Fruit fly (Drosophila melanogaster): Measurements from ENCODE around the gene CG14137.

DNA sequence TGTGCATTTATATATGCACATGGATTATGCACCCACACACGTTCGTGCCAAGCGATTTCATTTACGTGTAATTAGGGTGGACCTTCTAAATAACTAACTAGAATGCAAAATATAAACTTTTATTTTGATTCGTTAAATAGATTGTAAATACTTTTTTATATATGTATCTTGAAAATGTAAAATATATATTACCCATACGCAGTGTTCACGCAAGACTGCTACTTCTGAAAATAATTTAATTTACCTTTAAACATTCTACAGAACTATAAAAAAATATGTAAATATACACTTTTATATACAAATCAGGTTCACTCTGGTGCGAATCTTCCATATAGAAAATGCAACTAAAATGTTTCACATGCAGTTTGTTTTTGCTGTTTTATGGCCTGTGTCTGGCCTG lies 6.1 kb downstream of the CG14137 start:
- TF ChIP-seq sv (GFP tag; optimal IDR thresholded peaks at IDR 0.05) (no peak), dmrt93B (GFP tag; optimal IDR thresholded peaks at IDR 0.05) (no peak), pan (optimal IDR thresholded peaks at IDR 0.05) (no peak), brk (GFP tag; optimal IDR thresholded peaks at IDR 0.05) (no peak), Rel (GFP tag; optimal IDR thresholded peaks at IDR 0.05) (no peak), Rel (tag; optimal IDR thresholded peaks at IDR 0.05) (no peak), psq (GFP tag; optimal IDR thresholded peaks at IDR 0.05) (no peak)
